Worm (Caenorhabditis elegans): ENCODE results near the gene gon-1.
"Not testable (repeated sequence)": the region's sequence is repeated elsewhere in the genome, so short reads cannot be mapped to it uniquely, and the experiment has no call there.

ce11 chrIV:9894331-9894730 is 58.9 kb downstream of the gon-1 start, which contains the start of gene msp-77:
- not testable (repeated sequence) for TF ChIP-seq tlp-1 (tag; optimal IDR thresholded peaks at IDR 0.05); fkh-10 (GFP tag; optimal IDR thresholded peaks at IDR 0.05); egl-27 (tag; optimal IDR thresholded peaks at IDR 0.05); skn-1 (tag; optimal IDR thresholded peaks at IDR 0.05); nhr-12 (tag; optimal IDR thresholded peaks at IDR 0.05)

Data from whole organism, L1 larva.